Worm (Caenorhabditis elegans): Measurements from ENCODE around the gene pqn-83.

The pqn-83 gene

ce11 chrIII:13099190-13099875 is at the start of gene pqn-83:
Gene pqn-83, minus strand, starts transcription at chrIII:13099461.
- TF ChIP-seq nhr-2 (tag; optimal IDR thresholded peaks at IDR 0.05) (no peak), flh-1 (GFP tag; optimal IDR thresholded peaks at IDR 0.05) (no peak), mls-2 (tag; optimal IDR thresholded peaks at IDR 0.05) (no peak), lsy-2 (tag; optimal IDR thresholded peaks at IDR 0.05) (no peak), unc-62 (GFP tag; optimal IDR thresholded peaks at IDR 0.05) (no peak), cnd-1 (tag; optimal IDR thresholded peaks at IDR 0.05) (no peak), hlh-1 (tag; optimal IDR thresholded peaks at IDR 0.05) (no peak), sptf-1 (tag; optimal IDR thresholded peaks at IDR 0.05) (no peak), elt-3 (tag; optimal IDR thresholded peaks at IDR 0.05) (no peak), nhr-237 (tag; optimal IDR thresholded peaks at IDR 0.05) (no peak), unc-39 (tag; optimal IDR thresholded peaks at IDR 0.05) (no peak), blmp-1 (tag; optimal IDR thresholded peaks at IDR 0.05) (no peak), lin-13 (tag; optimal IDR thresholded peaks at IDR 0.05) (no peak), mep-1 (tag; optimal IDR thresholded peaks at IDR 0.05) (no peak), nhr-28 (tag; optimal IDR thresholded peaks at IDR 0.05) (no peak), zip-8 (tag; optimal IDR thresholded peaks at IDR 0.05) (no peak)

- no peak for TF ChIP-seq ceh-83 (GFP tag; optimal IDR thresholded peaks at IDR 0.05)
- TF ChIP-seq nhr-28 (tag; optimal IDR thresholded peaks at IDR 0.05), result no peak
- no peak for TF ChIP-seq nhr-237 (tag; optimal IDR thresholded peaks at IDR 0.05)
- TF ChIP-seq drap-1 (GFP tag; optimal IDR thresholded peaks at IDR 0.05), result no peak
- no peak for TF ChIP-seq unc-39 (tag; optimal IDR thresholded peaks at IDR 0.05)
- TF ChIP-seq mep-1 (tag; optimal IDR thresholded peaks at IDR 0.05), result no peak
- no peak for TF ChIP-seq cnd-1 (tag; optimal IDR thresholded peaks at IDR 0.05)
- no peak for TF ChIP-seq mls-2 (tag; optimal IDR thresholded peaks at IDR 0.05)
- no peak for TF ChIP-seq M03D4.4 (tag; optimal IDR thresholded peaks at IDR 0.05)
- no peak for TF ChIP-seq sem-2 (GFP tag; optimal IDR thresholded peaks at IDR 0.05)
- TF ChIP-seq ceh-43 (GFP tag; optimal IDR thresholded peaks at IDR 0.05), result no peak
- no peak for TF ChIP-seq elt-3 (tag; optimal IDR thresholded peaks at IDR 0.05)
- TF ChIP-seq nhr-12 (tag; optimal IDR thresholded peaks at IDR 0.05), result no peak
- no peak for TF ChIP-seq sptf-1 (tag; optimal IDR thresholded peaks at IDR 0.05)
- TF ChIP-seq hlh-1 (tag; optimal IDR thresholded peaks at IDR 0.05), result no peak
- no peak for TF ChIP-seq ham-2 (GFP tag; optimal IDR thresholded peaks at IDR 0.05)
- no peak for TF ChIP-seq snpc-4 (tag; optimal IDR thresholded peaks at IDR 0.05)
- TF ChIP-seq nhr-76 (tag; optimal IDR thresholded peaks at IDR 0.05), result no peak
- no peak for TF ChIP-seq pha-4 (tag; optimal IDR thresholded peaks at IDR 0.05)
Measured at ce11 chrIII:13139301-13139700, 40.0 kb upstream of the pqn-83 start, which contains the start of gene bre-2. Gene bre-2, minus strand, starts transcription at chrIII:13139626.

ce11 chrIII:13131220-13131619 is 32.0 kb upstream of the pqn-83 start:
- no peak for TF ChIP-seq drap-1 (GFP tag; optimal IDR thresholded peaks at IDR 0.05)
- TF ChIP-seq nhr-76 (tag; optimal IDR thresholded peaks at IDR 0.05), result no peak
- TF ChIP-seq lsy-2 (tag; optimal IDR thresholded peaks at IDR 0.05), result no peak
- TF ChIP-seq ces-1 (GFP tag; optimal IDR thresholded peaks at IDR 0.05), result peak; percentile 97
- no peak for TF ChIP-seq nhr-12 (tag; optimal IDR thresholded peaks at IDR 0.05)
- TF ChIP-seq snpc-4 (tag; optimal IDR thresholded peaks at IDR 0.05), result no peak
- TF ChIP-seq lin-13 (tag; optimal IDR thresholded peaks at IDR 0.05), result no peak
- TF ChIP-seq sem-2 (GFP tag; optimal IDR thresholded peaks at IDR 0.05), result no peak
- no peak for TF ChIP-seq blmp-1 (tag; optimal IDR thresholded peaks at IDR 0.05)
- no peak for TF ChIP-seq elt-1 (tag; optimal IDR thresholded peaks at IDR 0.05; ENCODE audit: borderline replicate concordance, insufficient read depth)
- no peak for TF ChIP-seq lin-32 (GFP tag; optimal IDR thresholded peaks at IDR 0.05)
- TF ChIP-seq hlh-1 (tag; optimal IDR thresholded peaks at IDR 0.05), result no peak
- no peak for TF ChIP-seq pha-4 (tag; optimal IDR thresholded peaks at IDR 0.05)
- TF ChIP-seq ceh-43 (GFP tag; optimal IDR thresholded peaks at IDR 0.05), result peak; percentile 8
- no peak for TF ChIP-seq ceh-83 (GFP tag; optimal IDR thresholded peaks at IDR 0.05)
- TF ChIP-seq nhr-28 (tag; optimal IDR thresholded peaks at IDR 0.05), result no peak
- TF ChIP-seq mls-2 (tag; optimal IDR thresholded peaks at IDR 0.05), result no peak

- peak; percentile 69 for TF ChIP-seq ces-1 (GFP tag; optimal IDR thresholded peaks at IDR 0.05)
- no peak for TF ChIP-seq zip-8 (tag; optimal IDR thresholded peaks at IDR 0.05)
Measured at ce11 chrIII:13127157-13127556, 27.9 kb upstream of the pqn-83 start.

- no peak for TF ChIP-seq unc-39 (tag; optimal IDR thresholded peaks at IDR 0.05)
- TF ChIP-seq lin-13 (tag; optimal IDR thresholded peaks at IDR 0.05), result no peak
- TF ChIP-seq ces-1 (GFP tag; optimal IDR thresholded peaks at IDR 0.05), result peak; percentile 93
- TF ChIP-seq lsy-2 (tag; optimal IDR thresholded peaks at IDR 0.05), result no peak
- TF ChIP-seq nhr-2 (tag; optimal IDR thresholded peaks at IDR 0.05), result no peak
- TF ChIP-seq nhr-12 (tag; optimal IDR thresholded peaks at IDR 0.05), result no peak
- no peak for TF ChIP-seq zip-8 (tag; optimal IDR thresholded peaks at IDR 0.05)
- TF ChIP-seq ceh-43 (GFP tag; optimal IDR thresholded peaks at IDR 0.05), result no peak
Measured at ce11 chrIII:13123440-13123839, 24.2 kb upstream of the pqn-83 start.
